Worm (Caenorhabditis elegans): ENCODE results near the gene Y39E4A.1.

DNA sequence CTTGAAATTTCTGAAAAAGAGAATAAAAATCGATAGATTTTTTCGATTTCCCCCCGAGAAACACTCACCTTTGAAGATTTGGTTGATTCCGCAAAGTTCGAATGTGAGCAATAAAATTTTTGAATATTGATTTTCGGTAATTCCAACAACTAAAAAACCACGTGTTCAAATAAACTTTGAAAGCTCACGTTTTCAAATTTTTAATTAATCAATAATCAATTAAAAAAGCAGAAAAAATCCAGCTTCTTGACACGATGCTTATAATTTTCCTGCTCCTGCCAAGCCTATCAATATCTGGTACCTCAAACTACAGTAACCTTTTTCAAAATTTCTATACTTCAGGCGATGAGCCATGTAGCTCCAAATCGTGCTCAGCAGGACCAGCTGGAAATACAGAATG, 36.2 kb downstream of the Y39E4A.1 start, which contains the start of gene ZK1010.5:
- TF ChIP-seq ZK546.5 (tag; optimal IDR thresholded peaks at IDR 0.05) (no peak), unc-62 (GFP tag; optimal IDR thresholded peaks at IDR 0.05) (no peak), ztf-4 (tag; optimal IDR thresholded peaks at IDR 0.05) (no peak), skn-1 (tag; optimal IDR thresholded peaks at IDR 0.05) (no peak), dmd-4 (tag; optimal IDR thresholded peaks at IDR 0.05) (no peak), ceh-82 (tag; optimal IDR thresholded peaks at IDR 0.05) (no peak), nhr-11 (tag; optimal IDR thresholded peaks at IDR 0.05) (no peak), nhr-237 (tag; optimal IDR thresholded peaks at IDR 0.05) (no peak)
